Worm (Caenorhabditis elegans) whole organism, L4 larva: ENCODE data around the gene lys-6.

ENCODE experiments used
- ces-1 ChIP-seq: fragments of 150-350 bp; sonication (generic microtip); optimal IDR thresholded peaks from 4 replicates; lab custom pipeline; 2014; ENCODE audit warnings: missing biosample characterization, missing genetic modification reagents, missing genetic modification characterization
- mes-2 ChIP-seq: sonication (generic microtip); optimal IDR thresholded peaks from 2 replicates; lab custom pipeline; 2016; ENCODE audit warnings: missing genotype, mild to moderate bottlenecking, missing genetic modification characterization, missing compliant biosample characterization; ENCODE audit not compliant: poor library complexity, severe bottlenecking
- nhr-10 ChIP-seq: fragments of 150-350 bp; optimal IDR thresholded peaks from 2 replicates; lab custom pipeline; 2014; ENCODE audit warnings: missing biosample characterization, missing genetic modification characterization
- nhr-11 ChIP-seq: fragments of 150-350 bp; optimal IDR thresholded peaks from 2 replicates; lab custom pipeline; 2014; ENCODE audit warnings: missing biosample characterization, missing genetic modification characterization
- nhr-25 ChIP-seq: sonication (generic microtip); optimal IDR thresholded peaks from 2 replicates; lab custom pipeline; 2017; ENCODE audit warnings: missing genetic modification characterization, mild to moderate bottlenecking, missing compliant biosample characterization, antibody characterized with exemption, moderate library complexity, borderline replicate concordance; ENCODE audit not compliant: insufficient read depth
- nhr-28 ChIP-seq: fragments of 150-350 bp; optimal IDR thresholded peaks from 2 replicates; lab custom pipeline; 2014; ENCODE audit warnings: missing biosample characterization, missing genetic modification characterization
- pha-4 ChIP-seq, 2 experiments: fragments of 150-350 bp in 1 of 2; fragments of 200-800 bp in 1 of 2; sonication (Bioruptor generic) in 1 of 2; IDR thresholded peaks in 1 of 2; optimal IDR thresholded peaks in 1 of 2; 2 replicates each; pipeline versions ENCODE4 v1.3.6 to Lab custom; 2014 to 2022; ENCODE audit warnings: missing genetic modification characterization in 2 of 2, missing genetic modification reagents in 2 of 2, missing biosample characterization in 1 of 2, missing compliant biosample characterization in 1 of 2
- rbr-2 ChIP-seq: sonication (generic microtip); optimal IDR thresholded peaks from 2 replicates; lab custom pipeline; 2016; ENCODE audit warnings: missing genotype, missing genetic modification characterization, missing compliant biosample characterization
- ztf-7 ChIP-seq: fragments of 150-350 bp; optimal IDR thresholded peaks from 2 replicates; lab custom pipeline; 2014; ENCODE audit warnings: missing biosample characterization, missing genetic modification characterization

DNA sequence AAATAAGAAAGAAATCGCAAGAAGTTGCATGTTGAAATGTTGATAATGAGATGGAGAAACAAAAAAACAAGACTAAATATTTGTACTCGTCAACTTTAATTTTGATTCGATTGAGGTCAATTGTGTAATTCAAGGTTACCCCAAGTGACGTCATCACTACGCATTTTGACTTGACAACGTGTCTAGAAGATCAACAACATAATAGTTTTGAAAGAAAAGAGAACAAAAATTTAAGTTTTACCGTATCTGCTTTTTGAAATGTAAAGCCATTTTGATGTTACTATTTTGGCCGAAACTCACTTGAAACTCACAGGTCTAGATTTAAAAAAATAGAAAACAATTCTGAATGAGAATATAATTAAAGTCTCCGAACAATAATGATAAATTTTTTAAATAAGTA lies 6.8 kb downstream of the lys-6 start, which contains the start of gene dsl-5:
- no peak for TF ChIP-seq nhr-10
- no peak for TF ChIP-seq mes-2 (tag; lab: Kevin White, UChicago)
- no peak for TF ChIP-seq rbr-2 (tag; lab: Kevin White, UChicago)
- no peak for TF ChIP-seq nhr-25 (tag; lab: Kevin White, UChicago)
- TF ChIP-seq pha-4 (GFP tag; IDR thresholded peaks at IDR 0.05; lab: Robert Waterston, UW), result no peak
- TF ChIP-seq pha-4 (tag; optimal IDR thresholded peaks at IDR 0.05; lab: Kevin White, UChicago), result no peak
- TF ChIP-seq nhr-28 (tag; lab: Kevin White, UChicago), result no peak
- no peak for TF ChIP-seq nhr-11 (tag; lab: Kevin White, UChicago)
- no peak for TF ChIP-seq ces-1
- TF ChIP-seq ztf-7 (tag; lab: Kevin White, UChicago), result no peak
